Worm (Caenorhabditis elegans): ENCODE data around the gene ech-5.

Gene ech-5

ce11 chrIV:828427-828826, 31.6 kb downstream of the ech-5 start (continued):
- peak; percentile 40 for TF ChIP-seq rbr-2 (tag; optimal IDR thresholded peaks at IDR 0.05)
- no peak for TF ChIP-seq lin-39 (tag; optimal IDR thresholded peaks at IDR 0.05)
- peak in 1 of 2 experiments; percentile 64 for TF ChIP-seq mdl-1 (tag; optimal IDR thresholded peaks at IDR 0.05)
- peak; percentile 42 for TF ChIP-seq ama-1 (optimal IDR thresholded peaks at IDR 0.05)
- TF ChIP-seq dmd-9 (GFP tag; IDR thresholded peaks at IDR 0.05) = no peak
- peak; percentile 42 for TF ChIP-seq fkh-10 (GFP tag; optimal IDR thresholded peaks at IDR 0.05)
- peak; percentile 62 for TF ChIP-seq nhr-11 (tag; optimal IDR thresholded peaks at IDR 0.05)

- TF ChIP-seq daf-16 (GFP tag; optimal IDR thresholded peaks at IDR 0.05) (no peak), daf-16 (tag; optimal IDR thresholded peaks at IDR 0.05) (peak; percentile 32), hlh-30 (tag; optimal IDR thresholded peaks at IDR 0.05; ENCODE audit: insufficient read depth) (peak; percentile 60), ZK337.2 (GFP tag; IDR thresholded peaks at IDR 0.05) (no peak)
Measured at ce11 chrIV:829107-829506, 32.3 kb downstream of the ech-5 start.

- TF ChIP-seq ceh-44 (GFP tag; IDR thresholded peaks at IDR 0.05) = no peak
- no peak for TF ChIP-seq hlh-30 (tag; optimal IDR thresholded peaks at IDR 0.05; ENCODE audit: insufficient read depth)
- TF ChIP-seq daf-16 (GFP tag; optimal IDR thresholded peaks at IDR 0.05) = no peak
- TF ChIP-seq daf-16 (tag; optimal IDR thresholded peaks at IDR 0.05) = no peak
- TF ChIP-seq mxl-3 (GFP tag; optimal IDR thresholded peaks at IDR 0.05) = no peak
- TF ChIP-seq unc-62 (GFP tag; optimal IDR thresholded peaks at IDR 0.05 in 1 of 2) = no peak
- TF ChIP-seq unc-62 (tag; optimal IDR thresholded peaks at IDR 0.05) = no peak
- TF ChIP-seq snpc-1.2 (GFP tag; IDR thresholded peaks at IDR 0.05) = no peak
Measured at ce11 chrIV:829691-830090, 32.9 kb downstream of the ech-5 start.

ce11 chrIV:830262-830960, 33.6 kb downstream of the ech-5 start:
- no peak for TF ChIP-seq F49E8.2 (tag; optimal IDR thresholded peaks at IDR 0.05; ENCODE audit: borderline replicate concordance)
- TF ChIP-seq nhr-77 (tag; optimal IDR thresholded peaks at IDR 0.05) = no peak
- no peak for TF ChIP-seq set-16 (GFP tag; IDR thresholded peaks at IDR 0.05)
- no peak for TF ChIP-seq unc-130 (GFP tag; optimal IDR thresholded peaks at IDR 0.05)
- TF ChIP-seq lir-3 (tag; optimal IDR thresholded peaks at IDR 0.05) = no peak
- TF ChIP-seq aha-1 (tag) = peak; percentile 93
- TF ChIP-seq T20F7.1 (GFP tag; optimal IDR thresholded peaks at IDR 0.05) = no peak
- TF ChIP-seq unc-62 (GFP tag; optimal IDR thresholded peaks at IDR 0.05 in 1 of 2) = no peak
- TF ChIP-seq unc-62 (tag; optimal IDR thresholded peaks at IDR 0.05) = no peak
- TF ChIP-seq mdt-29 (GFP tag; IDR thresholded peaks at IDR 0.05) = no peak

- TF ChIP-seq D1046.2 (GFP tag; IDR thresholded peaks at IDR 0.05) (no peak), mxl-2 (GFP tag; conservative IDR thresholded peaks at IDR 0.05) (no peak), tag-97 (GFP tag; IDR thresholded peaks at IDR 0.05) (no peak), mdl-1 (tag; optimal IDR thresholded peaks at IDR 0.05) (no peak), nhr-102 (tag; optimal IDR thresholded peaks at IDR 0.05) (no peak), dpl-1 (GFP tag; optimal IDR thresholded peaks at IDR 0.05) (no peak), T20F7.1 (GFP tag; optimal IDR thresholded peaks at IDR 0.05) (no peak), R02D3.7 (tag; optimal IDR thresholded peaks at IDR 0.05) (no peak), F44E2.7 (GFP tag; IDR thresholded peaks at IDR 0.05) (no peak), zag-1 (tag; optimal IDR thresholded peaks at IDR 0.05) (no peak), php-3 (GFP tag; IDR thresholded peaks at IDR 0.05) (no peak), snpc-1.2 (GFP tag; IDR thresholded peaks at IDR 0.05) (no peak), egl-27 (tag; optimal IDR thresholded peaks at IDR 0.05) (no peak), daf-8 (GFP tag; IDR thresholded peaks at IDR 0.05) (no peak), ama-1 (optimal IDR thresholded peaks at IDR 0.05) (no peak), madf-9 (GFP tag; conservative IDR thresholded peaks at IDR 0.05) (no peak)
Measured at ce11 chrIV:831796-832486, 35.1 kb downstream of the ech-5 start, which contains the start of the genes madf-1 and Y55F3BR.10. TSS of gene madf-1 (minus strand) at chrIV:831896. TSS of gene Y55F3BR.10 (plus strand) at chrIV:832436.

Data from whole organism, L4 larva.